Worm (Caenorhabditis elegans): ENCODE data around the gene F22B7.1.

- TF ChIP-seq nhr-11 (tag; optimal IDR thresholded peaks at IDR 0.05) (no peak), fkh-10 (GFP tag; optimal IDR thresholded peaks at IDR 0.05) (no peak), dmd-4 (tag; optimal IDR thresholded peaks at IDR 0.05; ENCODE audit: borderline replicate concordance) (no peak), F13H6.1 (tag; optimal IDR thresholded peaks at IDR 0.05) (no peak), ceh-19 (GFP tag; optimal IDR thresholded peaks at IDR 0.05) (no peak), ama-1 (optimal IDR thresholded peaks at IDR 0.05) (no peak), unc-42 (tag; optimal IDR thresholded peaks at IDR 0.05) (no peak)
Observed at ce11 chrIII:8689655-8690054, 24.5 kb downstream of the F22B7.1 start, which contains the start of gene B0303.4.
